Fruit fly (Drosophila melanogaster): ENCODE data around the gene JMJD6.

The JMJD6 gene

DNA sequence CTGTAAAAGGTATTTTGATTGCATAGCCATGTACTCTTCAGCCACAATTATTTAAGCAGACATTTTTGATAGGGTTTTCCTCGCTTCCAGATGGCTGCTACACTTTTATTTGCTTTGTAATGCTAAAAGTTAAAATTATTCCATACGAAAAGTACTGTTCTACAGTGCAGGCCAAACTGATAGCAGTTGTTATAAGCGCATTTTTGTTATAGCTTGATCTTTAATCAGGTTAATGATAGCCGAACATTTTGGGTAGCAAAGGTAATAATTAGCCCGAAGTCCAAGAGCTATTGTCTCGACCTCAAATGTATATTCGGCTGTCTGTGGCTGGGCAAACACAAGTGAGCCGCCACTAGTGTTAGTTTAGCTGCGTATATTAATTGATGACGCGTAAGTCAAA, 4.2 kb downstream of the JMJD6 start (continued):
- TF ChIP-seq twi (tag; optimal IDR thresholded peaks at IDR 0.05) (no peak), CG9727 (GFP tag; optimal IDR thresholded peaks at IDR 0.05) (peak; percentile 4), Hmr (GFP tag; optimal IDR thresholded peaks at IDR 0.05) (peak; percentile 22), CG8290 (GFP tag; optimal IDR thresholded peaks at IDR 0.05) (no peak), CG8290 (tag; optimal IDR thresholded peaks at IDR 0.05) (peak in 1 of 2 experiments; percentile 20), CG7372 (GFP tag; IDR thresholded peaks at IDR 0.05) (no peak), CG18764 (GFP tag; optimal IDR thresholded peaks at IDR 0.05) (no peak), slp2 (GFP tag; optimal IDR thresholded peaks at IDR 0.05) (no peak), Sin3A (optimal IDR thresholded peaks at IDR 0.05) (no peak), CG7556 (GFP tag; optimal IDR thresholded peaks at IDR 0.05) (no peak), CG1792 (GFP tag; optimal IDR thresholded peaks at IDR 0.05) (no peak), CG4328 (GFP tag; optimal IDR thresholded peaks at IDR 0.05) (no peak), CG2120 (GFP tag; optimal IDR thresholded peaks at IDR 0.05) (peak; percentile 0), aop (GFP tag; IDR thresholded peaks at IDR 0.05) (no peak), Hr39 (optimal IDR thresholded peaks at IDR 0.05) (no peak), HHEX (GFP tag; optimal IDR thresholded peaks at IDR 0.05) (no peak), grau (tag; optimal IDR thresholded peaks at IDR 0.05) (no peak), bsh (GFP tag; optimal IDR thresholded peaks at IDR 0.05) (no peak), Adf1 (GFP tag; IDR thresholded peaks at IDR 0.05) (no peak), CG2678 (tag; optimal IDR thresholded peaks at IDR 0.05) (peak; percentile 12), Meics (GFP tag; optimal IDR thresholded peaks at IDR 0.05) (peak; percentile 17), disco-r (GFP tag; optimal IDR thresholded peaks at IDR 0.05) (no peak), pros (GFP tag; optimal IDR thresholded peaks at IDR 0.05) (no peak), Nf-YC (tag; optimal IDR thresholded peaks at IDR 0.05) (no peak), Poxn (GFP tag; IDR thresholded peaks at IDR 0.05) (no peak), Hsf (GFP tag; optimal IDR thresholded peaks at IDR 0.05) (no peak), Dad (GFP tag; optimal IDR thresholded peaks at IDR 0.05) (no peak), fd102C (GFP tag; optimal IDR thresholded peaks at IDR 0.05) (no peak), hkb (optimal IDR thresholded peaks at IDR 0.05) (no peak), hkb (GFP tag; IDR thresholded peaks at IDR 0.05) (no peak), Med (GFP tag) (peak; percentile 55), gem (tag; optimal IDR thresholded peaks at IDR 0.05) (peak; percentile 1), Ada2b (GFP tag; IDR thresholded peaks at IDR 0.05) (peak; percentile 10; the same call in 1 of the 2 replicates), CG7745 (tag; optimal IDR thresholded peaks at IDR 0.05) (no peak), chinmo (GFP tag; IDR thresholded peaks at IDR 0.05; ENCODE audit: partially characterized antibody) (no peak), CG11093 (GFP tag; IDR thresholded peaks at IDR 0.05) (no peak)

DNA sequence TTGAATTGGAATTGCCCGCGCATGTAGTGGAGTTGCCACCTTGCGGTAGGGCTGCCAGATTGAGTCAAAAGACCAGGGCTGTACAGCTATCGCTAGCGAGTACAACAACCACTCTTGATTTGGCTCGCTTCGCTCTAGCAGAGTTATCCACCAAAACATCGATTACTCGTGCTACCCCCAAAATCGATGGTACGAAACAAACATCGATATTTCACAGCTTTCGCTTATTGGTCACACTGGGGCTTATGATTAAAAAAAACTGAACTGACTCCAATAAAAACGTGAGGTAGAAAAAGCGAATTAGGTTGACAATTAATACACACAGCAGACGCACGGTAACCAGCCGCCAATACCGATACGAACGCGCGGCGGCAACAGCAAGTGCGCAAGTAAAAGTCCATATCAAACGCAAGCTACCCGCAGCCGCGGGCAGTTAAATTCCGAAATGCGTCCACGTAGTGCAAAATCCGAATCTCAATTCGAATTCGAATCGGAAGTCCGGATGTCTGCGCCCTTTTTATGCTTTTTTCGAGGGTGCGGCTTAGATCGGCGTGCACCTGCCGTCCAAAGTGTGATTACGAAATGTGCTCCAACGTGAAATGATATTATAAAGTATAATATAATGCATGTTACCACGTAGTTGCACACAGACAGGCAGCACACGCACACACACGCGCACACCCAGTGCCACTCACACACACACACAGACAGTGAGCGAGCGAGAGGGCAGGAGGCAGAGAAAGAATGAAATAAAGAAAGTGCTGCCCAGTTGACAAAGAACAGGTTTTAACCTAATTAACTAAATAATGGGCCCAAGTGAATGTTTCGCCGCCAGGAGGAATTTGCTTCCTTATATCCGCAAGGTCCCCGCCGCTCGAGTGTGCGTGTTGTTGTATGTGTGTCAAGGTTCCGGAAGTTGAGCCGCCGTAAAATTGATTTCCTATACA, 5.4 kb downstream of the JMJD6 start, which contains the start of gene Sar1:
TSS of gene Sar1 (plus strand) at position 222 of the 947 bp plus-strand sequence.
- TF ChIP-seq BtbVII (GFP tag; optimal IDR thresholded peaks at IDR 0.05) (no peak), pho (GFP tag; optimal IDR thresholded peaks at IDR 0.05) (peak; percentile 72), CG12071 (GFP tag; optimal IDR thresholded peaks at IDR 0.05) (no peak), Xrp1 (GFP tag; IDR thresholded peaks at IDR 0.05) (no peak), nerfin-2 (GFP tag; IDR thresholded peaks at IDR 0.05; ENCODE audit: partially characterized antibody) (peak; percentile 59; the same call in 1 of the 2 replicates), unpg (GFP tag; optimal IDR thresholded peaks at IDR 0.05) (no peak), gem (tag; optimal IDR thresholded peaks at IDR 0.05) (peak; percentile 16), Optix (GFP tag; IDR thresholded peaks at IDR 0.05) (no peak), CG1529 (GFP tag; optimal IDR thresholded peaks at IDR 0.05) (no peak), dysf (GFP tag; IDR thresholded peaks at IDR 0.05) (no peak), CG15073 (GFP tag; optimal IDR thresholded peaks at IDR 0.05) (no peak), exex (tag; optimal IDR thresholded peaks at IDR 0.05) (no peak), tup (GFP tag; optimal IDR thresholded peaks at IDR 0.05) (no peak), CG1024 (GFP tag; IDR thresholded peaks at IDR 0.05) (no peak), CG8359 (GFP tag; optimal IDR thresholded peaks at IDR 0.05; ENCODE audit: borderline replicate concordance) (no peak), D (optimal IDR thresholded peaks at IDR 0.05) (peak; percentile 61), D (GFP tag; optimal IDR thresholded peaks at IDR 0.05) (no peak)

Data from whole organism, embryonic.